Fruit fly (Drosophila melanogaster): ENCODE results near the gene Hipk.
A peak's percentile ranks its signal among the peaks of the same experiment; 100 is the strongest.

Gene Hipk

DNA sequence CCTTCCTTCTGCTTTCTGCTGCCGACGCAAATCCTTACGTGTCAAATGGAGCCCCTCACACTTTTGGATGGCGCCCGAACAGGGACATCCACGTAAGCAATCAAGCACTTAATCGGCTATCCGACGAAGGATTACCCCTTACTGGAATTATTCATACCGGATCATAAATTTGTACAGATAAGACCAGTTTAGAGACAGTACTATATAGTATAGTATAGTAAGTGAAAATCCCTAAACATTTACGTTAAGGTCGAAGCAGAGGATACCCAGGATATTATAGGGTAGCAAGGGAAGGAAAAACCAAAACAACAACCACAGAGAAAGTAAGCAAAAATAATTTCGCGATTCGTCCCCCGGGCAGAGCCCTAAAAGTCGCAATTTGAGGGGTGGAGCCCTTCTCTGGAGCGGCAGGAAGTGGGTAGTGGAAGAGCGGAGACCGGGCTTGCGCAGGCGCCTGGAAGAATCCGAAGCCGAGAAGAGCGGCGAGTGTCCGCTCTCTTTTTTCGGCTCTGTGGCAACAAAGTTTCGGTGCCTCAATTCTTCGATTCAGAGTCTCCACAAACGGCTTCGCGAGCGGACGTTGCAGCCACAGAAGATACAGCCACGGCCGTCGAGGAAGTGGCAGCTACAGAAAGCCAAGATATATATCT, 2.8 kb downstream of the Hipk start (continued):
- TF ChIP-seq HmgD (GFP tag; optimal IDR thresholded peaks at IDR 0.05) (no peak), Dll (GFP tag; IDR thresholded peaks at IDR 0.05; ENCODE audit: partially characterized antibody) (no peak), CG10959 (GFP tag; IDR thresholded peaks at IDR 0.05) (no peak), Dbx (GFP tag; IDR thresholded peaks at IDR 0.05) (peak; percentile 91), Optix (GFP tag; IDR thresholded peaks at IDR 0.05) (0 out of 3 replicates have a peak, but pooled peaks have one; percentile 10), CG11085 (GFP tag; IDR thresholded peaks at IDR 0.05) (no peak; the same call in 1 of the 2 replicates), esg (GFP tag; conservative IDR thresholded peaks at IDR 0.05) (peak; percentile 62), Taf1 (GFP tag; IDR thresholded peaks at IDR 0.05) (peak; percentile 61), Asciz (GFP tag; optimal IDR thresholded peaks at IDR 0.05) (peak; percentile 10), pb (GFP tag; optimal IDR thresholded peaks at IDR 0.05) (peak; percentile 42), Bteb2 (GFP tag; optimal IDR thresholded peaks at IDR 0.05) (peak; percentile 58), CG31388 (GFP tag; optimal IDR thresholded peaks at IDR 0.05) (no peak), D19A (tag; optimal IDR thresholded peaks at IDR 0.05) (peak; percentile 41), ci (GFP tag; IDR thresholded peaks at IDR 0.05) (0 out of 3 replicates have a peak, but pooled peaks have one; percentile 23), CG7963 (GFP tag; IDR thresholded peaks at IDR 0.05; ENCODE audit: partially characterized antibody) (no peak), Kr (GFP tag; optimal IDR thresholded peaks at IDR 0.05) (no peak), CG8765 (GFP tag; IDR thresholded peaks at IDR 0.05) (no peak), CG3407 (GFP tag; optimal IDR thresholded peaks at IDR 0.05) (no peak), yki (optimal IDR thresholded peaks at IDR 0.05) (no peak), corto (GFP tag; optimal IDR thresholded peaks at IDR 0.05) (peak; percentile 6), Side (GFP tag; optimal IDR thresholded peaks at IDR 0.05) (peak; percentile 60), NFAT (GFP tag; IDR thresholded peaks at IDR 0.05) (peak; percentile 46), z (GFP tag; IDR thresholded peaks at IDR 0.05) (no peak), CG12769 (tag; optimal IDR thresholded peaks at IDR 0.05) (peak; percentile 92), CG6813 (GFP tag; optimal IDR thresholded peaks at IDR 0.05) (peak; percentile 68), ab (GFP tag; optimal IDR thresholded peaks at IDR 0.05) (no peak), gt (GFP tag; IDR thresholded peaks at IDR 0.05) (no peak), gro (GFP tag; optimal IDR thresholded peaks at IDR 0.05) (peak; percentile 87), tin (GFP tag; optimal IDR thresholded peaks at IDR 0.05) (peak; percentile 43), Pdp1 (GFP tag; optimal IDR thresholded peaks at IDR 0.05) (peak; percentile 62 to 66), Sox102F (GFP tag; optimal IDR thresholded peaks at IDR 0.05) (peak; percentile 36), CG11504 (tag; optimal IDR thresholded peaks at IDR 0.05) (peak; percentile 68), D (optimal IDR thresholded peaks at IDR 0.05) (no peak), D (GFP tag; optimal IDR thresholded peaks at IDR 0.05) (no peak), jing (GFP tag; optimal IDR thresholded peaks at IDR 0.05) (no peak), sug (tag; optimal IDR thresholded peaks at IDR 0.05) (peak; percentile 22), Tbp (GFP tag; optimal IDR thresholded peaks at IDR 0.05) (no peak), ara (GFP tag; IDR thresholded peaks at IDR 0.05) (0 out of 2 replicates have a peak, but pooled peaks have one; percentile 5), NC2α (GFP tag; optimal IDR thresholded peaks at IDR 0.05) (peak; percentile 38), CG1832 (GFP tag; optimal IDR thresholded peaks at IDR 0.05) (no peak), Nf-YA (GFP tag; IDR thresholded peaks at IDR 0.05) (0 out of 2 replicates have a peak, but pooled peaks have one; percentile 13), Atf3 (GFP tag; optimal IDR thresholded peaks at IDR 0.05) (peak; percentile 13), Dfd (GFP tag; optimal IDR thresholded peaks at IDR 0.05) (no peak), Max (GFP tag; optimal IDR thresholded peaks at IDR 0.05) (peak; percentile 21), CG2712 (tag; optimal IDR thresholded peaks at IDR 0.05) (peak; percentile 44), dpn (GFP tag; optimal IDR thresholded peaks at IDR 0.05) (peak; percentile 60 to 69), ap (GFP tag; IDR thresholded peaks at IDR 0.05) (peak; percentile 22; the same call in 1 of the 2 replicates), org-1 (GFP tag; optimal IDR thresholded peaks at IDR 0.05) (peak; percentile 66), CG9437 (GFP tag; optimal IDR thresholded peaks at IDR 0.05) (peak; percentile 43), Lim3 (GFP tag; IDR thresholded peaks at IDR 0.05) (no peak), gfzf (GFP tag; optimal IDR thresholded peaks at IDR 0.05) (no peak)

Measured in whole organism, embryonic.